Fruit fly (Drosophila melanogaster) whole organism, wandering third instar larva: Measurements from ENCODE around the gene mbc.

Experiments
- dsf ChIP-seq: sonication (Bioruptor generic); optimal IDR thresholded peaks from 2 replicates; lab custom pipeline; 2016; ENCODE audit warnings: missing biosample characterization, missing genetic modification characterization, borderline replicate concordance
- lola ChIP-seq: fragments of >200 bp; optimal IDR thresholded peaks from 2 replicates; lab custom pipeline; 2017; ENCODE audit warnings: missing biosample characterization, missing genetic modification characterization

DNA sequence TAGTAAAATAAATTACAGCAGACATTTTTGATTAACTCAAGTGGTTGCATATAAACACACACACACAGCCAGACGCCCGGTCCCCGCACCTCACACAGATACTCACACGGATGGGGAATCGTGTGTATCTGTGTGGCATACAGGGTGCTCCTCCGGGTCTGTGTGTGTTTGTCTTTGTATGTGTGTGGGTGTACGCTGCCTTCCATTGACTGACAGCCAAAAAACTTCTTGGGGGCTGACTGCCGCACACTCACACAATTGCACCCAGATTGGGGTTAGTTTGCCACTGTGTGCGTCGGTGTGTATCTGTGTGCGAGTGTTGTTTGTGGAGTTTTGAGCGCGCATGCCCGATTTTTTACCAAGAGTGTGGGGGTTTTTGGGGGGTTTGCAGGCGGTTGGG is 64.5 kb downstream of the mbc start:
- TF ChIP-seq lola (GFP tag; lab: Kevin White, UChicago) (no peak), dsf (no peak)
